Worm (Caenorhabditis elegans) whole organism, young adult: ENCODE results near the gene srh-308.

Experiments used
- efl-1 ChIP-seq: fragments of 150-350 bp; optimal IDR thresholded peaks from 2 replicates; lab custom pipeline; 2014; ENCODE audit warnings: missing biosample characterization, missing genetic modification reagents, missing genetic modification characterization
- snpc-1.1 ChIP-seq: sonication (generic microtip); optimal IDR thresholded peaks from 2 replicates; lab custom pipeline; 2017; ENCODE audit warnings: missing genetic modification characterization, mild to moderate bottlenecking, missing compliant biosample characterization, antibody characterized with exemption, moderate library complexity, missing genotype, missing genetic modification reagents; ENCODE audit not compliant: insufficient read depth

DNA sequence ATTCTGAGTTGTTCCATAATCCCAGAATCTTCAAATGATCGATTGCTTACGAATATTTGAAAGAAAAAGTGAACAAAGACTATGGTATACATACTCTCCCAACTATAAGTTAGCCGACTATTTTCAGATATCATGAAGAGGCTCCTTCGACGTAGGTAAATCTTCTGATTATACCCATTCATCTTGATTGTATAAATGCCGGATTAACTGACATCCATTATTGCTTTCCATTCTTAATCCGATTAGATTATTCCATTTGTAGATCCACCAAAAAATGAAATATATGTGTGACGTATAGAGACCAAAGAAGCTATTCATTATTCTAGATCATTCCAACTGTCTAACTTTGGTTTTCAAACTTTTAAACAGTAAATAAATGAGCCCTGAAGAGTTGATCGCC is 23.9 kb downstream of the srh-308 start:
- TF ChIP-seq snpc-1.1 (tag; lab: Kevin White, UChicago) = no peak
- no peak for TF ChIP-seq efl-1
